Worm (Caenorhabditis elegans) whole organism, L1 larva: Measurements from ENCODE around the gene B0496.6.

Experiments used
- C34B4.2 ChIP-seq: sonication (generic microtip); optimal IDR thresholded peaks from 2 replicates; lab custom pipeline; 2017; ENCODE audit warnings: mild to moderate bottlenecking, missing genetic modification characterization, missing compliant biosample characterization
- F16B12.6 ChIP-seq: fragments of 150-350 bp; optimal IDR thresholded peaks from 2 replicates; lab custom pipeline; 2014; ENCODE audit warnings: missing biosample characterization, missing genetic modification characterization
- Y116A8C.19 ChIP-seq: sonication (generic microtip); optimal IDR thresholded peaks from 2 replicates; lab custom pipeline; 2016; ENCODE audit warnings: missing compliant biosample characterization, missing genetic modification characterization, borderline replicate concordance
- alr-1 ChIP-seq: fragments of 200-800 bp; sonication (Bioruptor generic); optimal IDR thresholded peaks from 2 replicates; lab custom pipeline; 2018; ENCODE audit warnings: borderline replicate concordance, mild to moderate bottlenecking, missing genetic modification characterization, missing compliant biosample characterization
- aly-2 ChIP-seq: fragments of 150-350 bp; optimal IDR thresholded peaks from 2 replicates; lab custom pipeline; 2014; ENCODE audit warnings: missing biosample characterization, missing genetic modification characterization
- ama-1 ChIP-seq: fragments of 150-350 bp; optimal IDR thresholded peaks from 2 replicates; lab custom pipeline; 2014
- ceh-63 ChIP-seq: fragments of 200-800 bp; sonication (Bioruptor generic); optimal IDR thresholded peaks from 2 replicates; lab custom pipeline; 2018; ENCODE audit warnings: mild to moderate bottlenecking, missing genetic modification characterization, missing compliant biosample characterization
- ceh-82 ChIP-seq, 3 experiments: fragments of 150-350 bp in 1 of 3; sonication (generic microtip) in 2 of 3; optimal IDR thresholded peaks; 2 replicates each; lab custom pipeline; 2014 to 2017; ENCODE audit warnings: missing biosample characterization in 3 of 3, missing genetic modification characterization in 3 of 3
- ceh-88 ChIP-seq: fragments of 200-800 bp; sonication (Bioruptor generic); IDR thresholded peaks from 2 replicates; pipeline ENCODE4 v1.3.6; 2022; ENCODE audit warnings: missing genetic modification characterization, missing compliant biosample characterization
- ceh-90 ChIP-seq: sonication (generic microtip); optimal IDR thresholded peaks from 2 replicates; lab custom pipeline; 2016; ENCODE audit warnings: missing genetic modification characterization, missing compliant biosample characterization
- dpl-1 ChIP-seq, 3 experiments: fragments of 150-350 bp in 2 of 3; sonication (generic microtip) in 1 of 3; optimal IDR thresholded peaks; 2 replicates each; lab custom pipeline; 2014 to 2017; ENCODE audit warnings: missing biosample characterization in 3 of 3, missing genetic modification characterization in 3 of 3, missing genetic modification reagents in 3 of 3
- dsc-1 ChIP-seq: sonication (generic microtip); optimal IDR thresholded peaks from 2 replicates; lab custom pipeline; 2016; ENCODE audit warnings: mild to moderate bottlenecking, missing genetic modification characterization, missing compliant biosample characterization
- efl-1 ChIP-seq, 4 experiments: fragments of 150-350 bp; optimal IDR thresholded peaks in 3 of 4; peaks in 1 of 4; 1 replicate in 1 of 4; 2 replicates in 3 of 4; lab custom pipeline; 2014; ENCODE audit warnings: missing biosample characterization in 2 of 4, missing genetic modification characterization in 2 of 4, missing genetic modification reagents in 2 of 4
- egl-27 ChIP-seq, 2 experiments: fragments of 150-350 bp in 1 of 2; sonication (generic microtip); optimal IDR thresholded peaks; 3 replicates each; lab custom pipeline; 2017 to 2018; ENCODE audit warnings: missing biosample characterization in 2 of 2, missing genetic modification characterization in 2 of 2, missing genetic modification reagents in 2 of 2
- ets-5 ChIP-seq: fragments of 200-800 bp; sonication (Bioruptor generic); IDR thresholded peaks from 2 replicates; pipeline ENCODE4 v1.3.6; 2022; ENCODE audit warnings: missing genetic modification characterization, missing compliant biosample characterization
- fos-1 ChIP-seq: fragments of 150-350 bp; optimal IDR thresholded peaks from 2 replicates; lab custom pipeline; 2014; ENCODE audit warnings: missing biosample characterization, missing genetic modification characterization
- irx-1 ChIP-seq: sonication (generic microtip); optimal IDR thresholded peaks from 2 replicates; lab custom pipeline; 2016; ENCODE audit warnings: missing genetic modification characterization, missing compliant biosample characterization
- isw-1 ChIP-seq: fragments of 200-800 bp; sonication (Bioruptor generic); IDR thresholded peaks from 2 replicates; pipeline ENCODE4 v1.3.6; 2022; ENCODE audit warnings: missing genetic modification characterization, missing compliant biosample characterization
- jun-1 ChIP-seq: fragments of 150-350 bp; optimal IDR thresholded peaks from 2 replicates; lab custom pipeline; 2014; ENCODE audit warnings: missing biosample characterization, missing genetic modification reagents, missing genetic modification characterization
- lin-14 ChIP-seq: fragments of 200-800 bp; sonication (Bioruptor generic); optimal IDR thresholded peaks from 2 replicates; lab custom pipeline; 2018; ENCODE audit warnings: mild to moderate bottlenecking, missing genetic modification characterization, moderate library complexity, missing compliant biosample characterization
- lin-15B ChIP-seq: fragments of 150-350 bp; sonication (generic microtip); optimal IDR thresholded peaks from 3 replicates; lab custom pipeline; 2014; ENCODE audit warnings: missing biosample characterization, missing genetic modification characterization
- lir-3 ChIP-seq: sonication (generic microtip); optimal IDR thresholded peaks from 2 replicates; lab custom pipeline; 2016; ENCODE audit warnings: mild to moderate bottlenecking, missing genetic modification characterization, moderate library complexity, missing compliant biosample characterization; ENCODE audit not compliant: poor library complexity
- mef-2 ChIP-seq: fragments of 150-350 bp; optimal IDR thresholded peaks from 2 replicates; lab custom pipeline; 2014; ENCODE audit warnings: missing biosample characterization, missing genetic modification characterization
- nhr-237 ChIP-seq: fragments of 150-350 bp; optimal IDR thresholded peaks from 2 replicates; lab custom pipeline; 2014; ENCODE audit warnings: missing biosample characterization, missing genetic modification characterization
- nhr-47 ChIP-seq: sonication (generic microtip); optimal IDR thresholded peaks from 2 replicates; lab custom pipeline; 2016; ENCODE audit warnings: mild to moderate bottlenecking, missing genetic modification characterization, moderate library complexity, missing compliant biosample characterization
- nhr-71 ChIP-seq: sonication (generic microtip); optimal IDR thresholded peaks from 2 replicates; lab custom pipeline; 2016; ENCODE audit warnings: mild to moderate bottlenecking, missing genetic modification characterization, moderate library complexity, missing compliant biosample characterization
- nhr-76 ChIP-seq: sonication (generic microtip); optimal IDR thresholded peaks from 2 replicates; lab custom pipeline; 2017; ENCODE audit warnings: missing biosample characterization, missing genetic modification characterization
- nhr-77 ChIP-seq: fragments of 150-350 bp; optimal IDR thresholded peaks from 2 replicates; lab custom pipeline; 2014; ENCODE audit warnings: missing biosample characterization, missing genetic modification characterization
- nhr-84 ChIP-seq: sonication (generic microtip); optimal IDR thresholded peaks from 2 replicates; lab custom pipeline; 2017; ENCODE audit warnings: missing biosample characterization, missing genetic modification characterization
- pqm-1 ChIP-seq: sonication (generic microtip); optimal IDR thresholded peaks from 3 replicates; lab custom pipeline; 2017; ENCODE audit warnings: missing biosample characterization, missing genetic modification characterization
- rnt-1 ChIP-seq: sonication (generic microtip); optimal IDR thresholded peaks from 2 replicates; lab custom pipeline; 2016; ENCODE audit warnings: mild to moderate bottlenecking, missing genetic modification characterization, moderate library complexity, missing compliant biosample characterization
- skn-1 ChIP-seq: fragments of 150-350 bp; optimal IDR thresholded peaks from 2 replicates; lab custom pipeline; 2014; ENCODE audit warnings: missing biosample characterization, missing genetic modification characterization
- snpc-4 ChIP-seq: fragments of 150-350 bp; optimal IDR thresholded peaks from 2 replicates; lab custom pipeline; 2014; ENCODE audit warnings: missing biosample characterization, missing genetic modification characterization
- sptf-1 ChIP-seq: fragments of 150-350 bp; optimal IDR thresholded peaks from 2 replicates; lab custom pipeline; 2014; ENCODE audit warnings: missing biosample characterization, missing genetic modification characterization
- sup-37 ChIP-seq: fragments of 200-800 bp; sonication (Bioruptor generic); optimal IDR thresholded peaks from 2 replicates; lab custom pipeline; 2018; ENCODE audit warnings: mild to moderate bottlenecking, missing genetic modification characterization, missing compliant biosample characterization
- tbx-2 ChIP-seq: sonication (generic microtip); optimal IDR thresholded peaks from 2 replicates; lab custom pipeline; 2016; ENCODE audit warnings: missing genetic modification characterization, missing compliant biosample characterization
- vab-15 ChIP-seq: sonication (generic microtip); optimal IDR thresholded peaks from 2 replicates; lab custom pipeline; 2017; ENCODE audit warnings: missing genotype, mild to moderate bottlenecking, missing genetic modification characterization, missing compliant biosample characterization
- zip-4 ChIP-seq: fragments of 200-800 bp; sonication (Bioruptor generic); optimal IDR thresholded peaks from 2 replicates; lab custom pipeline; 2018; ENCODE audit warnings: mild to moderate bottlenecking, missing genetic modification characterization, moderate library complexity, missing compliant biosample characterization
- ztf-4 ChIP-seq: fragments of 150-350 bp; optimal IDR thresholded peaks from 2 replicates; lab custom pipeline; 2014; ENCODE audit warnings: missing biosample characterization, missing genetic modification characterization

B0496.6 gene

ce11 chrIV:7402077-7402476, 16.8 kb upstream of the B0496.6 start (continued):
- TF ChIP-seq nhr-77 (tag; lab: Kevin White, UChicago) (peak; percentile 34), lir-3 (tag; lab: Kevin White, UChicago) (peak; percentile 10), dpl-1 (GFP tag; optimal IDR thresholded peaks at IDR 0.05; lab: Kevin White, UChicago) (no peak), snpc-4 (peak; percentile 4), ceh-88 (GFP tag; lab: Robert Waterston, UW) (no peak), ceh-63 (no peak), dsc-1 (tag; lab: Kevin White, UChicago) (peak; percentile 72), fos-1 (tag; lab: Kevin White, UChicago) (peak; percentile 70), ama-1 (lab: Kevin White, UChicago) (no peak), skn-1 (peak; percentile 49), ceh-90 (tag; lab: Kevin White, UChicago) (no peak), aly-2 (tag; lab: Kevin White, UChicago) (no peak), alr-1 (no peak), C34B4.2 (tag; lab: Kevin White, UChicago) (no peak), nhr-84 (tag; lab: Kevin White, UChicago) (no peak), irx-1 (tag; lab: Kevin White, UChicago) (peak; percentile 37), Y116A8C.19 (tag; lab: Kevin White, UChicago) (no peak), rnt-1 (tag; lab: Kevin White, UChicago) (peak; percentile 58), lin-15B (no peak), sup-37 (GFP tag; lab: Kevin White, UChicago) (no peak), nhr-237 (tag; lab: Kevin White, UChicago) (no peak), sptf-1 (tag; lab: Kevin White, UChicago) (no peak), mef-2 (tag; lab: Kevin White, UChicago) (peak; percentile 67), ets-5 (GFP tag; lab: Robert Waterston, UW) (no peak), pqm-1 (tag; lab: Kevin White, UChicago) (no peak), ceh-82 (tag; optimal IDR thresholded peaks at IDR 0.05; lab: Kevin White, UChicago) (peak; percentile 55 to 88 (median 69)), zip-4 (GFP tag; lab: Kevin White, UChicago) (peak; percentile 2), nhr-47 (tag; lab: Kevin White, UChicago) (peak; percentile 83), ztf-4 (tag; lab: Kevin White, UChicago) (peak; percentile 40), lin-14 (GFP tag; lab: Kevin White, UChicago) (peak; percentile 96), vab-15 (tag; lab: Kevin White, UChicago) (no peak), F16B12.6 (no peak), tbx-2 (tag; lab: Kevin White, UChicago) (peak; percentile 83), isw-1 (peak; percentile 69), nhr-76 (tag; lab: Kevin White, UChicago) (no peak), jun-1 (tag; lab: Kevin White, UChicago) (peak; percentile 60), nhr-71 (tag; lab: Kevin White, UChicago) (peak; percentile 87), efl-1 (optimal IDR thresholded peaks at IDR 0.05; lab: Kevin White, UChicago) (peak; percentile 39 to 56), efl-1 (GFP tag; optimal IDR thresholded peaks at IDR 0.05 in 1 of 2; lab: Kevin White, UChicago) (peak in 1 of 2 experiments; percentile 30)

ce11 chrIV:7403422-7403821, 15.5 kb upstream of the B0496.6 start:
- no peak for TF ChIP-seq lir-3 (tag; lab: Kevin White, UChicago)
- TF ChIP-seq F16B12.6 = no peak
- TF ChIP-seq egl-27 (tag; optimal IDR thresholded peaks at IDR 0.05; lab: Kevin White, UChicago) = no peak
- TF ChIP-seq lin-14 (GFP tag; lab: Kevin White, UChicago) = peak; percentile 14
